Worm (Caenorhabditis elegans) whole organism, L4 larva: ENCODE measurements around the gene sel-8.

Experiments
- D1046.2 ChIP-seq: fragments of 200-800 bp; sonication (Bioruptor generic); IDR thresholded peaks from 2 replicates; pipeline ENCODE4 v1.3.6; 2022; ENCODE audit warnings: missing genetic modification characterization, missing compliant biosample characterization
- F37D6.2 ChIP-seq: sonication (generic microtip); optimal IDR thresholded peaks from 2 replicates; lab custom pipeline; 2016; ENCODE audit warnings: mild to moderate bottlenecking, missing genetic modification characterization, missing compliant biosample characterization
- F44E2.7 ChIP-seq: fragments of 200-800 bp; sonication (Bioruptor generic); IDR thresholded peaks from 2 replicates; pipeline ENCODE4 v2.1.2; 2022; ENCODE audit warnings: missing genetic modification characterization, missing compliant biosample characterization
- R02D3.7 ChIP-seq: fragments of 150-350 bp; sonication (generic microtip); optimal IDR thresholded peaks from 3 replicates; lab custom pipeline; 2014; ENCODE audit warnings: missing biosample characterization, missing genetic modification characterization
- T26A8.4 ChIP-seq: fragments of 200-800 bp; sonication (Bioruptor generic); IDR thresholded peaks from 2 replicates; pipeline ENCODE4 v1.3.6; 2022; ENCODE audit warnings: missing genetic modification characterization, missing compliant biosample characterization
- Y48G9A.11 ChIP-seq: fragments of 200-800 bp; sonication (Bioruptor generic); IDR thresholded peaks from 2 replicates; pipeline ENCODE4 v1.3.6; 2022; ENCODE audit warnings: missing genetic modification reagents, missing genetic modification characterization, missing compliant biosample characterization
- Y5F2A.4 ChIP-seq: fragments of 200-800 bp; sonication (Bioruptor generic); optimal IDR thresholded peaks from 2 replicates; lab custom pipeline; 2018; ENCODE audit warnings: mild to moderate bottlenecking, missing genetic modification characterization, missing compliant biosample characterization
- aha-1 ChIP-seq: fragments of 150-350 bp; peaks from one replicate; lab custom pipeline; 2014; ENCODE audit warnings: missing biosample characterization, missing genetic modification characterization
- ceh-44 ChIP-seq: fragments of 200-800 bp; sonication (Bioruptor generic); IDR thresholded peaks from 2 replicates; pipeline ENCODE4 v1.3.6; 2022; ENCODE audit warnings: missing genetic modification reagents, missing genetic modification characterization, missing compliant biosample characterization
- ceh-62 ChIP-seq: sonication (generic microtip); optimal IDR thresholded peaks from 2 replicates; lab custom pipeline; 2017; ENCODE audit warnings: missing biosample characterization, missing genetic modification characterization
- ctbp-1 ChIP-seq: fragments of 200-800 bp; sonication (Bioruptor generic); IDR thresholded peaks from 2 replicates; pipeline ENCODE4 v1.3.6; 2022; ENCODE audit warnings: missing genetic modification reagents, missing genetic modification characterization, missing compliant biosample characterization
- daf-16 ChIP-seq, 3 experiments: sonication (generic microtip); optimal IDR thresholded peaks; 2 replicates each; lab custom pipeline; 2016 to 2017; ENCODE audit warnings: missing genetic modification characterization in 3 of 3, missing genetic modification reagents in 3 of 3, mild to moderate bottlenecking in 2 of 3, missing compliant biosample characterization in 2 of 3, missing biosample characterization in 1 of 3, moderate library complexity in 1 of 3
- daf-19 ChIP-seq: fragments of 200-800 bp; sonication (Bioruptor generic); conservative IDR thresholded peaks from 2 replicates; pipeline ENCODE4 v1.3.6; 2022; ENCODE audit warnings: missing genetic modification characterization, missing compliant biosample characterization
- daf-8 ChIP-seq: fragments of 200-800 bp; sonication (Bioruptor generic); IDR thresholded peaks from 2 replicates; pipeline ENCODE4 v1.3.6; 2022; ENCODE audit warnings: missing genetic modification characterization, missing compliant biosample characterization
- dmd-6 ChIP-seq: fragments of 200-800 bp; sonication (Bioruptor generic); IDR thresholded peaks from 2 replicates; pipeline ENCODE4 v1.3.6; 2022; ENCODE audit warnings: missing genetic modification reagents, missing genetic modification characterization, missing compliant biosample characterization
- dmd-8 ChIP-seq: fragments of 200-800 bp; sonication (Bioruptor generic); IDR thresholded peaks from 2 replicates; pipeline ENCODE4 v1.3.6; 2022; ENCODE audit warnings: missing genetic modification characterization, missing compliant biosample characterization
- dmd-9 ChIP-seq: fragments of 200-800 bp; sonication (Bioruptor generic); IDR thresholded peaks from 2 replicates; pipeline ENCODE4 v1.3.6; 2022; ENCODE audit warnings: missing genetic modification reagents, missing genetic modification characterization, missing compliant biosample characterization
- duxl-1 ChIP-seq: sonication (generic microtip); optimal IDR thresholded peaks from 2 replicates; lab custom pipeline; 2016; ENCODE audit warnings: mild to moderate bottlenecking, missing genetic modification characterization, moderate library complexity, missing compliant biosample characterization; ENCODE audit not compliant: poor library complexity
- dve-1 ChIP-seq: sonication (generic microtip); optimal IDR thresholded peaks from 2 replicates; lab custom pipeline; 2017; ENCODE audit warnings: antibody characterized with exemption, mild to moderate bottlenecking, missing genetic modification characterization, missing compliant biosample characterization; ENCODE audit not compliant: insufficient read depth
- egl-43 ChIP-seq: fragments of 200-800 bp; sonication (Bioruptor generic); IDR thresholded peaks from 2 replicates; pipeline ENCODE4 v1.3.6; 2022; ENCODE audit warnings: missing genetic modification reagents, missing genetic modification characterization, missing compliant biosample characterization
- hlh-11 ChIP-seq: fragments of 200-800 bp; sonication (Bioruptor generic); optimal IDR thresholded peaks from 2 replicates; lab custom pipeline; 2018; ENCODE audit warnings: mild to moderate bottlenecking, missing genetic modification characterization, missing compliant biosample characterization
- lim-7 ChIP-seq: fragments of 200-800 bp; sonication (Bioruptor generic); IDR thresholded peaks from 2 replicates; pipeline ENCODE4 v1.3.6; 2022; ENCODE audit warnings: missing genetic modification characterization, missing compliant biosample characterization
- lin-13 ChIP-seq: fragments of 150-350 bp; optimal IDR thresholded peaks from 2 replicates; lab custom pipeline; 2014; ENCODE audit warnings: missing biosample characterization, missing genetic modification reagents, missing genetic modification characterization
- lin-38 ChIP-seq: fragments of 200-800 bp; sonication (Bioruptor generic); IDR thresholded peaks from 2 replicates; pipeline ENCODE4 v1.3.6; 2022; ENCODE audit warnings: missing genetic modification reagents, missing genetic modification characterization, missing compliant biosample characterization
- lin-39 ChIP-seq: fragments of 150-350 bp; optimal IDR thresholded peaks from 2 replicates; lab custom pipeline; 2014; ENCODE audit warnings: missing biosample characterization, missing genetic modification reagents, missing genetic modification characterization
- lir-3 ChIP-seq: sonication (generic microtip); optimal IDR thresholded peaks from 2 replicates; lab custom pipeline; 2016; ENCODE audit warnings: mild to moderate bottlenecking, missing genetic modification characterization, missing compliant biosample characterization
- madf-9 ChIP-seq: fragments of 200-800 bp; sonication (Bioruptor generic); conservative IDR thresholded peaks from 2 replicates; pipeline ENCODE4 v1.3.6; 2022; ENCODE audit warnings: missing genetic modification reagents, missing genetic modification characterization, missing compliant biosample characterization
- mdl-1 ChIP-seq, 2 experiments: fragments of 150-350 bp in 1 of 2; sonication (generic microtip) in 1 of 2; optimal IDR thresholded peaks; 2 replicates each; lab custom pipeline; 2014 to 2017; ENCODE audit warnings: missing biosample characterization in 2 of 2, missing genetic modification characterization in 2 of 2
- mep-1 ChIP-seq: fragments of 150-350 bp; sonication (generic microtip); optimal IDR thresholded peaks from 3 replicates; lab custom pipeline; 2014; ENCODE audit warnings: missing biosample characterization, missing genetic modification characterization
- mes-2 ChIP-seq: sonication (generic microtip); optimal IDR thresholded peaks from 2 replicates; lab custom pipeline; 2016; ENCODE audit warnings: missing genotype, mild to moderate bottlenecking, missing genetic modification characterization, missing compliant biosample characterization; ENCODE audit not compliant: poor library complexity, severe bottlenecking
- mxl-2 ChIP-seq: fragments of 200-800 bp; sonication (Bioruptor generic); conservative IDR thresholded peaks from 2 replicates; pipeline ENCODE4 v1.3.6; 2022; ENCODE audit warnings: missing genetic modification reagents, missing genetic modification characterization, missing compliant biosample characterization
- nhr-10 ChIP-seq: fragments of 150-350 bp; optimal IDR thresholded peaks from 2 replicates; lab custom pipeline; 2014; ENCODE audit warnings: missing biosample characterization, missing genetic modification characterization
- nhr-237 ChIP-seq: sonication (generic microtip); optimal IDR thresholded peaks from 2 replicates; lab custom pipeline; 2017; ENCODE audit warnings: missing biosample characterization, missing genetic modification characterization
- nhr-25 ChIP-seq: sonication (generic microtip); optimal IDR thresholded peaks from 2 replicates; lab custom pipeline; 2017; ENCODE audit warnings: missing genetic modification characterization, mild to moderate bottlenecking, missing compliant biosample characterization, antibody characterized with exemption, moderate library complexity, borderline replicate concordance; ENCODE audit not compliant: insufficient read depth
- nhr-28 ChIP-seq: fragments of 150-350 bp; optimal IDR thresholded peaks from 2 replicates; lab custom pipeline; 2014; ENCODE audit warnings: missing biosample characterization, missing genetic modification characterization
- nhr-77 ChIP-seq: fragments of 150-350 bp; optimal IDR thresholded peaks from 2 replicates; lab custom pipeline; 2014; ENCODE audit warnings: missing biosample characterization, missing genetic modification characterization
- pha-4 ChIP-seq, 2 experiments: fragments of 150-350 bp in 1 of 2; fragments of 200-800 bp in 1 of 2; sonication (Bioruptor generic) in 1 of 2; IDR thresholded peaks in 1 of 2; optimal IDR thresholded peaks in 1 of 2; 2 replicates each; pipeline versions ENCODE4 v1.3.6 to Lab custom; 2014 to 2022; ENCODE audit warnings: missing genetic modification characterization in 2 of 2, missing genetic modification reagents in 2 of 2, missing biosample characterization in 1 of 2, missing compliant biosample characterization in 1 of 2
- php-3 ChIP-seq: fragments of 200-800 bp; sonication (Bioruptor generic); IDR thresholded peaks from 2 replicates; pipeline ENCODE4 v1.3.6; 2022; ENCODE audit warnings: missing genetic modification reagents, missing genetic modification characterization, missing compliant biosample characterization
- pqm-1 ChIP-seq: sonication (generic microtip); optimal IDR thresholded peaks from 2 replicates; lab custom pipeline; 2017; ENCODE audit warnings: missing biosample characterization, missing genetic modification characterization
- skn-1 ChIP-seq: fragments of 150-350 bp; optimal IDR thresholded peaks from 2 replicates; lab custom pipeline; 2014; ENCODE audit warnings: missing biosample characterization, missing genetic modification characterization
- snpc-1.2 ChIP-seq: fragments of 200-800 bp; sonication (Bioruptor generic); IDR thresholded peaks from 2 replicates; pipeline ENCODE4 v1.3.6; 2022; ENCODE audit warnings: missing genetic modification reagents, missing genetic modification characterization, missing compliant biosample characterization
- tag-97 ChIP-seq: fragments of 200-800 bp; sonication (Bioruptor generic); IDR thresholded peaks from 2 replicates; pipeline ENCODE4 v1.3.6; 2022; ENCODE audit warnings: missing genetic modification characterization, missing compliant biosample characterization
- unc-130 ChIP-seq: sonication (generic microtip); optimal IDR thresholded peaks from 2 replicates; lab custom pipeline; 2016; ENCODE audit warnings: missing genetic modification reagents, missing genetic modification characterization, missing compliant biosample characterization
- unc-62 ChIP-seq, 3 experiments: fragments of 150-350 bp in 1 of 3; sonication (generic microtip); optimal IDR thresholded peaks in 2 of 3; peaks in 1 of 3; 1 replicate in 1 of 3; 2 replicates in 2 of 3; lab custom pipeline; 2014 to 2017; ENCODE audit warnings: missing biosample characterization in 3 of 3, missing genetic modification characterization in 3 of 3, missing genetic modification reagents in 3 of 3, missing genotype in 1 of 3
- vab-7 ChIP-seq: fragments of 200-800 bp; sonication (Bioruptor generic); IDR thresholded peaks from 2 replicates; pipeline ENCODE4 v1.3.6; 2022; ENCODE audit warnings: missing genetic modification reagents, missing genetic modification characterization, missing compliant biosample characterization
- ztf-7 ChIP-seq: fragments of 150-350 bp; optimal IDR thresholded peaks from 2 replicates; lab custom pipeline; 2014; ENCODE audit warnings: missing biosample characterization, missing genetic modification characterization

Gene sel-8

DNA sequence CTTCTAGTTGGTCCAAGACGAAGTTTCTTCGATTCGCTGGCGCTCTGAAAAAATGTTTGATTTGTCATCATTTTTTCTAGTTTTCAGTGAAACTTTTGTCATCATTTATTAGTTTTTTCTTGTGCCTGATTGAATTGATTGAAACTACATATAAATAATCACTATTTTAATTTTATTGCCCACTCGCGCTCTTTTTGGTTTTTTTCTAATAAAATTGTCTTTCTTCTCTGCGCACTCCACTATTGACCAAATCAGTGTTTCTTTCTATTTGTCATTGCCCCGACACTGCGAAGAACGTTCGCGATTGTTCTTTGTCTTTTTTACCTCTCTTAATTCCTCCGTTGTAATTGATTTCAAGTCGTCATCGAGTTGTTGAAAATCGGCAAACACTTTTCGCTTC lies 23.3 kb upstream of the sel-8 start:
- TF ChIP-seq php-3 (peak; percentile 77), egl-43 (no peak), lin-38 (0 out of 2 replicates have a peak, but pooled peaks have one; percentile 2), daf-19 (GFP tag; lab: Robert Waterston, UW) (no peak), lin-13 (GFP tag; lab: Kevin White, UChicago) (no peak), dve-1 (tag; lab: Kevin White, UChicago) (peak; percentile 64), unc-62 (GFP tag; optimal IDR thresholded peaks at IDR 0.05 in 1 of 2; lab: Kevin White, UChicago) (peak in 1 of 2 experiments; percentile 48), unc-62 (tag; optimal IDR thresholded peaks at IDR 0.05; lab: Kevin White, UChicago) (no peak), mes-2 (tag; lab: Kevin White, UChicago) (peak; percentile 37), vab-7 (GFP tag; lab: Robert Waterston, UW) (no peak), pqm-1 (peak; percentile 35), nhr-10 (no peak), lir-3 (tag; lab: Kevin White, UChicago) (no peak), ceh-62 (tag; lab: Kevin White, UChicago) (no peak), F37D6.2 (no peak), daf-8 (GFP tag; lab: Robert Waterston, UW) (no peak), aha-1 (tag; lab: Kevin White, UChicago) (peak; percentile 5), nhr-77 (tag; lab: Kevin White, UChicago) (peak; percentile 35), nhr-28 (tag; lab: Kevin White, UChicago) (peak; percentile 73), hlh-11 (tag; lab: Kevin White, UChicago) (peak; percentile 24), mep-1 (tag; lab: Kevin White, UChicago) (peak; percentile 45), pha-4 (GFP tag; IDR thresholded peaks at IDR 0.05; lab: Robert Waterston, UW) (no peak), pha-4 (tag; optimal IDR thresholded peaks at IDR 0.05; lab: Kevin White, UChicago) (peak; percentile 18), tag-97 (GFP tag; lab: Robert Waterston, UW) (no peak), skn-1 (tag; lab: Kevin White, UChicago) (no peak), dmd-9 (GFP tag; lab: Robert Waterston, UW) (no peak), T26A8.4 (GFP tag; lab: Robert Waterston, UW) (no peak), mdl-1 (tag; optimal IDR thresholded peaks at IDR 0.05; lab: Kevin White, UChicago) (no peak), daf-16 (GFP tag; optimal IDR thresholded peaks at IDR 0.05; lab: Kevin White, UChicago) (no peak), daf-16 (tag; optimal IDR thresholded peaks at IDR 0.05; lab: Kevin White, UChicago) (peak; percentile 70)
- TF ChIP-seq, all 104 proteins: peak for 13

ce11 chrIII:3649305-3649704 lies 22.4 kb upstream of the sel-8 start:
- TF ChIP-seq unc-130 (GFP tag; lab: Kevin White, UChicago): no peak
- peak; percentile 88 for TF ChIP-seq pqm-1
- TF ChIP-seq dve-1 (tag; lab: Kevin White, UChicago): peak; percentile 24
- no peak for TF ChIP-seq lin-13 (GFP tag; lab: Kevin White, UChicago)
- no peak for TF ChIP-seq snpc-1.2 (GFP tag; lab: Robert Waterston, UW)
- peak; percentile 74 for TF ChIP-seq dmd-6
- no peak for TF ChIP-seq duxl-1 (tag; lab: Kevin White, UChicago)
- TF ChIP-seq ceh-44 (GFP tag; lab: Robert Waterston, UW): no peak
- TF ChIP-seq ztf-7 (tag; lab: Kevin White, UChicago): no peak
- TF ChIP-seq lin-39 (tag; lab: Kevin White, UChicago): no peak
- no peak for TF ChIP-seq R02D3.7 (tag; lab: Kevin White, UChicago)
- no peak for TF ChIP-seq Y48G9A.11 (GFP tag; lab: Robert Waterston, UW)
- TF ChIP-seq nhr-28 (tag; lab: Kevin White, UChicago): peak; percentile 60

DNA sequence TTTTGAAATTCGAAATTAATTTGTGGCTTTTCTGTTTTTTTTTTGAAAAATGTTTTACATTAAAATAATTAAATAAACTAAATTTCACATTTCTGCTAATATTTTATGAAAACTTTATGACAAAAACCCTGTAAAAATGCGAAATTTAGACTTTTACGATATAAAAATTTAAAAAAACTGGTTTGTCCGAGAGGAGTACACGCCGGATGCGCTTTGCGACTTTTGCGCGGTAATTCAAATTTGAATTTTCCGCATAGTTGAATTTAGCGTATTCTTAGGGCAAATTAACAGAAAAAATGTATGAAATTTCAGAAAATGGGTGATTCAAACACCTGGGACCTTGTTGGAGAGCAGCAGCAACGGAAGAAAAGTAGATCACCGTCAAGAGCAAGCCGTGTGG lies 17.1 kb upstream of the sel-8 start, which contains the start of gene unc-93:
unc-93 (plus strand) TSS at position 301 of the 400 bp plus-strand sequence.
- TF ChIP-seq dmd-8 (GFP tag; lab: Robert Waterston, UW): no peak
- TF ChIP-seq ctbp-1 (GFP tag; lab: Robert Waterston, UW): no peak
- TF ChIP-seq madf-9 (GFP tag; lab: Robert Waterston, UW): no peak
- TF ChIP-seq F37D6.2: no peak
- no peak for TF ChIP-seq nhr-77 (tag; lab: Kevin White, UChicago)
- TF ChIP-seq mxl-2 (GFP tag; lab: Robert Waterston, UW): no peak
- TF ChIP-seq nhr-25: no peak
- no peak for TF ChIP-seq Y5F2A.4 (GFP tag; lab: Kevin White, UChicago)
- no peak for TF ChIP-seq F44E2.7 (GFP tag; lab: Robert Waterston, UW)
- TF ChIP-seq pha-4 (GFP tag; IDR thresholded peaks at IDR 0.05; lab: Robert Waterston, UW): no peak
- no peak for TF ChIP-seq pha-4 (tag; optimal IDR thresholded peaks at IDR 0.05; lab: Kevin White, UChicago)
- no peak for TF ChIP-seq nhr-237 (tag; lab: Kevin White, UChicago)
- TF ChIP-seq duxl-1 (tag; lab: Kevin White, UChicago): no peak
- no peak for TF ChIP-seq lim-7 (GFP tag; lab: Robert Waterston, UW)
- TF ChIP-seq hlh-11 (tag; lab: Kevin White, UChicago): no peak
- TF ChIP-seq D1046.2: no peak
